Worm (Caenorhabditis elegans) whole organism, L1 larva: ENCODE results near the gene T24D5.4.
A peak's percentile ranks its signal among the peaks of the same experiment; 100 is the strongest.

Experiments
- C34B4.2 ChIP-seq: sonication (generic microtip); optimal IDR thresholded peaks from 2 replicates; lab custom pipeline; 2017; ENCODE audit warnings: mild to moderate bottlenecking, missing genetic modification characterization, missing compliant biosample characterization
- aha-1 ChIP-seq: fragments of 150-350 bp; optimal IDR thresholded peaks from 2 replicates; lab custom pipeline; 2014; ENCODE audit warnings: missing biosample characterization, missing genetic modification characterization
- aly-2 ChIP-seq: fragments of 150-350 bp; optimal IDR thresholded peaks from 2 replicates; lab custom pipeline; 2014; ENCODE audit warnings: missing biosample characterization, missing genetic modification characterization
- ceh-63 ChIP-seq: fragments of 200-800 bp; sonication (Bioruptor generic); optimal IDR thresholded peaks from 2 replicates; lab custom pipeline; 2018; ENCODE audit warnings: mild to moderate bottlenecking, missing genetic modification characterization, missing compliant biosample characterization
- ceh-8 ChIP-seq: fragments of 200-800 bp; sonication (Bioruptor generic); optimal IDR thresholded peaks from 2 replicates; lab custom pipeline; 2018; ENCODE audit warnings: mild to moderate bottlenecking, missing genetic modification characterization, moderate library complexity, missing compliant biosample characterization
- ceh-88 ChIP-seq: fragments of 200-800 bp; sonication (Bioruptor generic); IDR thresholded peaks from 2 replicates; pipeline ENCODE4 v1.3.6; 2022; ENCODE audit warnings: missing genetic modification characterization, missing compliant biosample characterization
- ceh-90 ChIP-seq: sonication (generic microtip); optimal IDR thresholded peaks from 2 replicates; lab custom pipeline; 2016; ENCODE audit warnings: missing genetic modification characterization, missing compliant biosample characterization
- ces-1 ChIP-seq: fragments of 150-350 bp; optimal IDR thresholded peaks from 2 replicates; lab custom pipeline; 2014; ENCODE audit warnings: missing biosample characterization, missing genetic modification reagents, missing genetic modification characterization
- dpl-1 ChIP-seq, 3 experiments: fragments of 150-350 bp in 2 of 3; sonication (generic microtip) in 1 of 3; optimal IDR thresholded peaks; 2 replicates each; lab custom pipeline; 2014 to 2017; ENCODE audit warnings: missing biosample characterization in 3 of 3, missing genetic modification characterization in 3 of 3, missing genetic modification reagents in 3 of 3
- dsc-1 ChIP-seq: sonication (generic microtip); optimal IDR thresholded peaks from 2 replicates; lab custom pipeline; 2016; ENCODE audit warnings: mild to moderate bottlenecking, missing genetic modification characterization, missing compliant biosample characterization
- egl-27 ChIP-seq, 2 experiments: fragments of 150-350 bp in 1 of 2; sonication (generic microtip); optimal IDR thresholded peaks; 3 replicates each; lab custom pipeline; 2017 to 2018; ENCODE audit warnings: missing biosample characterization in 2 of 2, missing genetic modification characterization in 2 of 2, missing genetic modification reagents in 2 of 2
- elt-2 ChIP-seq: sonication (generic microtip); optimal IDR thresholded peaks from 2 replicates; lab custom pipeline; 2016; ENCODE audit warnings: missing genetic modification characterization, mild to moderate bottlenecking, inconsistent platforms, missing compliant biosample characterization, missing genetic modification reagents
- elt-3 ChIP-seq, 6 experiments: fragments of 150-350 bp in 1 of 6; sonication (generic microtip); optimal IDR thresholded peaks; 2 replicates each; lab custom pipeline; 2017 to 2018; ENCODE audit warnings: missing biosample characterization in 6 of 6, missing genetic modification characterization in 6 of 6, inconsistent platforms in 1 of 6
- fkh-10 ChIP-seq: sonication (generic microtip); optimal IDR thresholded peaks from 2 replicates; lab custom pipeline; 2017; ENCODE audit warnings: missing biosample characterization, missing genetic modification reagents, missing genetic modification characterization
- fkh-4 ChIP-seq: sonication (generic microtip); optimal IDR thresholded peaks from 2 replicates; lab custom pipeline; 2016; ENCODE audit warnings: missing compliant biosample characterization, missing genetic modification characterization, borderline replicate concordance
- fos-1 ChIP-seq: fragments of 150-350 bp; optimal IDR thresholded peaks from 2 replicates; lab custom pipeline; 2014; ENCODE audit warnings: missing biosample characterization, missing genetic modification characterization
- hpl-2 ChIP-seq: fragments of 150-350 bp; optimal IDR thresholded peaks from 2 replicates; lab custom pipeline; 2014; ENCODE audit warnings: missing biosample characterization, missing genetic modification reagents, missing genetic modification characterization
- isw-1 ChIP-seq: fragments of 200-800 bp; sonication (Bioruptor generic); IDR thresholded peaks from 2 replicates; pipeline ENCODE4 v1.3.6; 2022; ENCODE audit warnings: missing genetic modification characterization, missing compliant biosample characterization
- jun-1 ChIP-seq: fragments of 150-350 bp; optimal IDR thresholded peaks from 2 replicates; lab custom pipeline; 2014; ENCODE audit warnings: missing biosample characterization, missing genetic modification reagents, missing genetic modification characterization
- lin-13 ChIP-seq: fragments of 150-350 bp; optimal IDR thresholded peaks from 2 replicates; lab custom pipeline; 2014; ENCODE audit warnings: missing biosample characterization, missing genetic modification reagents, missing genetic modification characterization
- lin-14 ChIP-seq: fragments of 200-800 bp; sonication (Bioruptor generic); optimal IDR thresholded peaks from 2 replicates; lab custom pipeline; 2018; ENCODE audit warnings: mild to moderate bottlenecking, missing genetic modification characterization, moderate library complexity, missing compliant biosample characterization
- lin-35 ChIP-seq, 2 experiments: fragments of 150-350 bp; optimal IDR thresholded peaks; 2 replicates each; lab custom pipeline; 2014; ENCODE audit warnings: missing biosample characterization in 2 of 2, missing genetic modification characterization in 2 of 2, missing genetic modification reagents in 2 of 2
- mdl-1 ChIP-seq, 2 experiments: fragments of 150-350 bp; optimal IDR thresholded peaks; 2 replicates each; lab custom pipeline; 2014 to 2017; ENCODE audit warnings: missing biosample characterization in 2 of 2, missing genetic modification characterization in 2 of 2, inconsistent platforms in 1 of 2
- mep-1 ChIP-seq: fragments of 150-350 bp; optimal IDR thresholded peaks from 2 replicates; lab custom pipeline; 2014; ENCODE audit warnings: missing biosample characterization, missing genetic modification characterization
- nhr-19 ChIP-seq: fragments of 200-800 bp; sonication (Bioruptor generic); conservative IDR thresholded peaks from 2 replicates; pipeline ENCODE4 v1.3.6; 2022; ENCODE audit warnings: missing genetic modification characterization, missing compliant biosample characterization
- nhr-237 ChIP-seq: fragments of 150-350 bp; optimal IDR thresholded peaks from 2 replicates; lab custom pipeline; 2014; ENCODE audit warnings: missing biosample characterization, missing genetic modification characterization
- nhr-90 ChIP-seq: sonication (generic microtip); optimal IDR thresholded peaks from 2 replicates; lab custom pipeline; 2016; ENCODE audit warnings: mild to moderate bottlenecking, missing genetic modification characterization, missing compliant biosample characterization; ENCODE audit not compliant: poor library complexity
- sox-4 ChIP-seq: sonication (generic microtip); optimal IDR thresholded peaks from 2 replicates; lab custom pipeline; 2016; ENCODE audit warnings: missing genetic modification characterization, missing compliant biosample characterization
- sptf-1 ChIP-seq: fragments of 150-350 bp; optimal IDR thresholded peaks from 2 replicates; lab custom pipeline; 2014; ENCODE audit warnings: missing biosample characterization, missing genetic modification characterization
- tbx-2 ChIP-seq: sonication (generic microtip); optimal IDR thresholded peaks from 2 replicates; lab custom pipeline; 2016; ENCODE audit warnings: missing genetic modification characterization, missing compliant biosample characterization
- unc-130 ChIP-seq: fragments of 150-350 bp; optimal IDR thresholded peaks from 2 replicates; lab custom pipeline; 2017; ENCODE audit warnings: missing biosample characterization, missing genetic modification characterization, inconsistent platforms
- unc-86 ChIP-seq: sonication (generic microtip); optimal IDR thresholded peaks from 2 replicates; lab custom pipeline; 2016; ENCODE audit warnings: missing genetic modification characterization, missing compliant biosample characterization
- unc-98 ChIP-seq: fragments of 200-800 bp; sonication (Bioruptor generic); IDR thresholded peaks from 2 replicates; pipeline ENCODE4 v1.3.6; 2022; ENCODE audit warnings: missing genetic modification characterization, missing compliant biosample characterization
- vab-15 ChIP-seq: sonication (generic microtip); optimal IDR thresholded peaks from 2 replicates; lab custom pipeline; 2017; ENCODE audit warnings: missing genotype, mild to moderate bottlenecking, missing genetic modification characterization, missing compliant biosample characterization
- zip-4 ChIP-seq: fragments of 200-800 bp; sonication (Bioruptor generic); optimal IDR thresholded peaks from 2 replicates; lab custom pipeline; 2018; ENCODE audit warnings: mild to moderate bottlenecking, missing genetic modification characterization, moderate library complexity, missing compliant biosample characterization
- ztf-4 ChIP-seq: fragments of 150-350 bp; optimal IDR thresholded peaks from 2 replicates; lab custom pipeline; 2014; ENCODE audit warnings: missing biosample characterization, missing genetic modification characterization

Gene T24D5.4

ce11 chrX:12586352-12586751, 10.6 kb upstream of the T24D5.4 start, which contains the start of gene T24D5.2:
T24D5.2 (minus strand) TSS chrX:12586452.
- TF ChIP-seq mdl-1 (tag; optimal IDR thresholded peaks at IDR 0.05; lab: Kevin White, UChicago) (no peak), fkh-4 (tag; lab: Kevin White, UChicago) (no peak), sox-4 (tag; lab: Kevin White, UChicago) (no peak), ceh-88 (no peak), zip-4 (no peak), hpl-2 (no peak), lin-35 (GFP tag; optimal IDR thresholded peaks at IDR 0.05; lab: Kevin White, UChicago) (no peak), egl-27 (tag; optimal IDR thresholded peaks at IDR 0.05; lab: Kevin White, UChicago) (no peak), nhr-90 (tag; lab: Kevin White, UChicago) (no peak), unc-98 (GFP tag; lab: Robert Waterston, UW) (no peak), lin-13 (GFP tag; lab: Kevin White, UChicago) (no peak), aly-2 (tag; lab: Kevin White, UChicago) (no peak), elt-3 (tag; optimal IDR thresholded peaks at IDR 0.05; lab: Kevin White, UChicago) (no peak)

- no peak for TF ChIP-seq jun-1
- TF ChIP-seq fkh-10 (GFP tag; lab: Kevin White, UChicago) = peak; percentile 15
- no peak for TF ChIP-seq C34B4.2 (tag; lab: Kevin White, UChicago)
- no peak for TF ChIP-seq isw-1 (GFP tag; lab: Robert Waterston, UW)
- TF ChIP-seq lin-14 = peak; percentile 2
Measured at ce11 chrX:12589503-12589902, 7.5 kb upstream of the T24D5.4 start.

ce11 chrX:12595217-12595616, 1.8 kb upstream of the T24D5.4 start:
- TF ChIP-seq ceh-8 (GFP tag; lab: Kevin White, UChicago) (peak; percentile 90), dsc-1 (peak; percentile 61), nhr-237 (tag; lab: Kevin White, UChicago) (no peak)

ce11 chrX:12595954-12596353, 1.0 kb upstream of the T24D5.4 start:
- TF ChIP-seq elt-2 (tag; lab: Kevin White, UChicago) (peak; percentile 80), nhr-19 (no peak), sptf-1 (tag; lab: Kevin White, UChicago) (no peak)

- TF ChIP-seq unc-130 (tag; lab: Kevin White, UChicago) = no peak
- no peak for TF ChIP-seq ces-1 (GFP tag; lab: Kevin White, UChicago)
- TF ChIP-seq unc-86 (tag; lab: Kevin White, UChicago) = no peak
- TF ChIP-seq aha-1 (tag; lab: Kevin White, UChicago) = no peak
- TF ChIP-seq ceh-90 = no peak
- TF ChIP-seq dpl-1 (GFP tag; optimal IDR thresholded peaks at IDR 0.05; lab: Kevin White, UChicago) = no peak
- TF ChIP-seq tbx-2 = no peak
- no peak for TF ChIP-seq fos-1 (tag; lab: Kevin White, UChicago)
- no peak for TF ChIP-seq dsc-1
- no peak for TF ChIP-seq sox-4 (tag; lab: Kevin White, UChicago)
- no peak for TF ChIP-seq vab-15 (tag; lab: Kevin White, UChicago)
- no peak for TF ChIP-seq egl-27 (tag; optimal IDR thresholded peaks at IDR 0.05; lab: Kevin White, UChicago)
- TF ChIP-seq ztf-4 = no peak
- no peak for TF ChIP-seq jun-1
- TF ChIP-seq C34B4.2 (tag; lab: Kevin White, UChicago) = no peak
- TF ChIP-seq nhr-90 (tag; lab: Kevin White, UChicago) = no peak
- TF ChIP-seq nhr-237 (tag; lab: Kevin White, UChicago) = no peak
- no peak for TF ChIP-seq mep-1 (tag; lab: Kevin White, UChicago)
- no peak for TF ChIP-seq ceh-63 (GFP tag; lab: Kevin White, UChicago)
Measured at ce11 chrX:12602611-12603010, 5.6 kb downstream of the T24D5.4 start.
